Worm (Caenorhabditis elegans): ENCODE data around the gene dmsr-5.

Gene dmsr-5

ce11 chrIII:11026516-11027048 is 31.5 kb upstream of the dmsr-5 start, which contains the start of gene Y48A6B.7 (continued):
- no peak for TF ChIP-seq dpl-1 (GFP tag; optimal IDR thresholded peaks at IDR 0.05)
- TF ChIP-seq F33H1.4 (GFP tag; IDR thresholded peaks at IDR 0.05) = no peak
- no peak for TF ChIP-seq chd-7 (tag; optimal IDR thresholded peaks at IDR 0.05)
- no peak for TF ChIP-seq unc-130 (GFP tag; optimal IDR thresholded peaks at IDR 0.05)
- no peak for TF ChIP-seq hlh-12 (tag; optimal IDR thresholded peaks at IDR 0.05)
- TF ChIP-seq ceh-40 (GFP tag; IDR thresholded peaks at IDR 0.05) = no peak
- no peak for TF ChIP-seq F39B2.1 (GFP tag; IDR thresholded peaks at IDR 0.05)
- TF ChIP-seq xnd-1 (tag; optimal IDR thresholded peaks at IDR 0.05) = no peak
- 0 out of 2 replicates have a peak, but pooled peaks have one; percentile 24 for TF ChIP-seq pbrm-1 (GFP tag; IDR thresholded peaks at IDR 0.05)
- TF ChIP-seq lsl-1 (GFP tag; optimal IDR thresholded peaks at IDR 0.05) = no peak
- no peak for TF ChIP-seq egl-18 (GFP tag; IDR thresholded peaks at IDR 0.05)
- no peak for TF ChIP-seq lin-35 (GFP tag; optimal IDR thresholded peaks at IDR 0.05)
- no peak for TF ChIP-seq tbx-9 (tag; optimal IDR thresholded peaks at IDR 0.05; ENCODE audit: borderline replicate concordance)
- TF ChIP-seq repo-1 (tag; optimal IDR thresholded peaks at IDR 0.05) = no peak
- TF ChIP-seq lin-54 (GFP tag; optimal IDR thresholded peaks at IDR 0.05) = peak; percentile 11
- TF ChIP-seq D2030.7 (GFP tag; IDR thresholded peaks at IDR 0.05) = no peak
- no peak for TF ChIP-seq Y53G8AR.9 (GFP tag; conservative IDR thresholded peaks at IDR 0.05)
- peak; percentile 36; the same call in 1 of the 2 replicates for TF ChIP-seq B0336.3 (GFP tag; IDR thresholded peaks at IDR 0.05)
- TF ChIP-seq F37B4.10 (GFP tag; IDR thresholded peaks at IDR 0.05) = no peak
- no peak for TF ChIP-seq let-526 (GFP tag; IDR thresholded peaks at IDR 0.05)
- TF ChIP-seq ztf-6 (GFP tag; IDR thresholded peaks at IDR 0.05) = no peak
- TF ChIP-seq madf-6 (GFP tag; IDR thresholded peaks at IDR 0.05) = no peak
- no peak for TF ChIP-seq hmg-20 (GFP tag; IDR thresholded peaks at IDR 0.05)
- no peak for TF ChIP-seq ceh-27 (GFP tag; optimal IDR thresholded peaks at IDR 0.05)
- TF ChIP-seq ztf-25 (GFP tag; IDR thresholded peaks at IDR 0.05) = no peak
- no peak for TF ChIP-seq ceh-58 (GFP tag; IDR thresholded peaks at IDR 0.05)
- TF ChIP-seq snpc-1.1 (tag; optimal IDR thresholded peaks at IDR 0.05; ENCODE audit: insufficient read depth) = no peak
- TF ChIP-seq ZK185.1 (tag; optimal IDR thresholded peaks at IDR 0.05; ENCODE audit: poor library complexity, severe bottlenecking) = no peak
- TF ChIP-seq gei-17 (GFP tag; optimal IDR thresholded peaks at IDR 0.05) = no peak
- TF ChIP-seq sdz-38 (tag; optimal IDR thresholded peaks at IDR 0.05) = no peak
- TF ChIP-seq let-607 (tag; optimal IDR thresholded peaks at IDR 0.05) = peak in 1 of 2 experiments; percentile 51
- TF ChIP-seq ztf-18 (tag; optimal IDR thresholded peaks at IDR 0.05) = no peak
- no peak for TF ChIP-seq madf-3 (GFP tag; IDR thresholded peaks at IDR 0.05)
- no peak for TF ChIP-seq Y53F4B.3 (GFP tag; IDR thresholded peaks at IDR 0.05)
- TF ChIP-seq madf-10 (tag; optimal IDR thresholded peaks at IDR 0.05) = peak; percentile 16
- TF ChIP-seq lag-1 (GFP tag; IDR thresholded peaks at IDR 0.05) = no peak
- TF ChIP-seq lir-1 (GFP tag; conservative IDR thresholded peaks at IDR 0.05) = no peak
- TF ChIP-seq snpc-4 (GFP tag; optimal IDR thresholded peaks at IDR 0.05) = no peak
- peak in 2 of 4 experiments; percentile 1 to 22 for TF ChIP-seq snpc-4 (tag; optimal IDR thresholded peaks at IDR 0.05)
- no peak for TF ChIP-seq snpc-3.4 (tag; optimal IDR thresholded peaks at IDR 0.05)
- no peak for TF ChIP-seq nhr-120 (GFP tag; IDR thresholded peaks at IDR 0.05)
- no peak for TF ChIP-seq mes-4 (tag; optimal IDR thresholded peaks at IDR 0.05)
- TF ChIP-seq sea-2 (GFP tag; IDR thresholded peaks at IDR 0.05) = no peak
- no peak for TF ChIP-seq aptf-3 (GFP tag; IDR thresholded peaks at IDR 0.05)
- peak; percentile 16 for TF ChIP-seq tbp1 (GFP tag; optimal IDR thresholded peaks at IDR 0.05)
- TF ChIP-seq rec-8 (tag; optimal IDR thresholded peaks at IDR 0.05) = no peak
- TF ChIP-seq nfya-2 (GFP tag; IDR thresholded peaks at IDR 0.05) = no peak
- no peak for TF ChIP-seq athp-1 (tag; optimal IDR thresholded peaks at IDR 0.05)
- no peak for TF ChIP-seq rcor-1 (GFP tag; IDR thresholded peaks at IDR 0.05)

Data from whole organism, young adult.